Fruit fly (Drosophila melanogaster) whole organism, embryonic: ENCODE results near the gene Ctr1A.

Experiments used
- ATbp ChIP-seq: fragments of 200-800 bp; sonication (Bioruptor generic); optimal IDR thresholded peaks from 2 replicates; lab custom pipeline; 2017; ENCODE audit warnings: missing biosample characterization, mild to moderate bottlenecking, missing genetic modification characterization, missing genetic modification reagents
- Antp ChIP-seq: fragments of 200-800 bp; sonication (Bioruptor generic); optimal IDR thresholded peaks from 3 replicates; lab custom pipeline; 2016; ENCODE audit warnings: missing biosample characterization, missing genetic modification characterization
- CG12744 ChIP-seq: fragments of 200-800 bp; sonication (Bioruptor generic); optimal IDR thresholded peaks from 2 replicates; lab custom pipeline; 2016; ENCODE audit warnings: missing biosample characterization, missing genetic modification characterization
- CG13424 ChIP-seq: fragments of 200-800 bp; sonication (Bioruptor generic); optimal IDR thresholded peaks from 2 replicates; lab custom pipeline; 2019; ENCODE audit warnings: missing biosample characterization, mild to moderate bottlenecking, missing genetic modification characterization, moderate library complexity
- CG13775 ChIP-seq: fragments of 200-800 bp; sonication (Bioruptor generic); optimal IDR thresholded peaks from 3 replicates; lab custom pipeline; 2017; ENCODE audit warnings: missing biosample characterization, mild to moderate bottlenecking, missing genetic modification characterization
- CG18011 ChIP-seq: fragments of 200-800 bp; sonication (Bioruptor generic); optimal IDR thresholded peaks from 2 replicates; lab custom pipeline; 2017; ENCODE audit warnings: missing biosample characterization, missing genetic modification characterization, mild to moderate bottlenecking, moderate library complexity, missing genotype
- CG3065 ChIP-seq: fragments of 200-800 bp; sonication (Bioruptor generic); optimal IDR thresholded peaks from 2 replicates; lab custom pipeline; 2016; ENCODE audit warnings: missing biosample characterization, missing genetic modification characterization
- CG3838 ChIP-seq: fragments of 200-800 bp; sonication (Bioruptor generic); optimal IDR thresholded peaks from 3 replicates; lab custom pipeline; 2016; ENCODE audit warnings: missing biosample characterization, missing genetic modification characterization
- CG3995 ChIP-seq: fragments of 200-800 bp; sonication (Bioruptor generic); optimal IDR thresholded peaks from 3 replicates; lab custom pipeline; 2016; ENCODE audit warnings: missing biosample characterization, missing genetic modification characterization
- CG4730 ChIP-seq: fragments of 200-800 bp; sonication (Bioruptor generic); IDR thresholded peaks from 2 replicates; pipeline ENCODE4 v1.3.6; 2022; ENCODE audit warnings: missing biosample characterization, missing genetic modification characterization
- CG6813 ChIP-seq: fragments of 200-800 bp; sonication (Bioruptor generic); optimal IDR thresholded peaks from 2 replicates; lab custom pipeline; 2017; ENCODE audit warnings: missing biosample characterization, missing genetic modification characterization, mild to moderate bottlenecking, moderate library complexity, missing genetic modification reagents
- CG8478 ChIP-seq: fragments of >200 bp; optimal IDR thresholded peaks from 2 replicates; lab custom pipeline; 2018
- CTCF ChIP-seq: fragments of 200-800 bp; sonication (Bioruptor generic); optimal IDR thresholded peaks from 2 replicates; lab custom pipeline; 2017; ENCODE audit warnings: missing biosample characterization, mild to moderate bottlenecking, missing genetic modification characterization, moderate library complexity
- Deaf1 ChIP-seq: fragments of 200-800 bp; optimal IDR thresholded peaks from 3 replicates; lab custom pipeline; 2019; ENCODE audit warnings: missing biosample characterization, mild to moderate bottlenecking, missing genetic modification characterization, moderate library complexity
- Fer1 ChIP-seq: fragments of 200-800 bp; sonication (Bioruptor generic); optimal IDR thresholded peaks from 2 replicates; lab custom pipeline; 2017; ENCODE audit warnings: missing biosample characterization, mild to moderate bottlenecking, missing genetic modification characterization
- Gug ChIP-seq: fragments of 200-800 bp; sonication (Bioruptor generic); IDR thresholded peaks from 4 replicates; pipeline ENCODE4 v1.3.6; 2022; ENCODE audit warnings: missing biosample characterization, missing genetic modification characterization
- Lpt ChIP-seq: fragments of >200 bp; optimal IDR thresholded peaks from 2 replicates; lab custom pipeline; 2018; ENCODE audit warnings: missing biosample characterization, missing genetic modification characterization
- MTF-1 ChIP-seq: fragments of 200-800 bp; sonication (Bioruptor generic); optimal IDR thresholded peaks from 2 replicates; lab custom pipeline; 2018; ENCODE audit warnings: missing biosample characterization, mild to moderate bottlenecking, missing genetic modification characterization, borderline replicate concordance
- Mad ChIP-seq: fragments of 200-800 bp; sonication (Bioruptor generic); optimal IDR thresholded peaks from 2 replicates; lab custom pipeline; 2016; ENCODE audit warnings: missing biosample characterization, missing genetic modification characterization
- NfI ChIP-seq: fragments of 200-800 bp; sonication (Bioruptor generic); optimal IDR thresholded peaks from 3 replicates; lab custom pipeline; 2018; ENCODE audit warnings: missing biosample characterization, mild to moderate bottlenecking, missing genetic modification characterization, moderate library complexity
- Oli ChIP-seq: fragments of 200-800 bp; sonication (Bioruptor generic); optimal IDR thresholded peaks from 2 replicates; lab custom pipeline; 2018; ENCODE audit warnings: missing biosample characterization, mild to moderate bottlenecking, missing genetic modification characterization, moderate library complexity
- Ravus ChIP-seq: fragments of 200-800 bp; sonication (Bioruptor generic); IDR thresholded peaks from 2 replicates; pipeline ENCODE4 v1.3.6; 2022; ENCODE audit warnings: missing biosample characterization, missing genetic modification characterization
- Rx ChIP-seq: fragments of 200-800 bp; sonication (Bioruptor generic); IDR thresholded peaks from 2 replicates; pipeline ENCODE4 v1.3.6; 2022; ENCODE audit warnings: missing biosample characterization, missing genetic modification characterization
- Sox102F ChIP-seq: fragments of 200-800 bp; sonication (Bioruptor generic); optimal IDR thresholded peaks from 2 replicates; lab custom pipeline; 2018; ENCODE audit warnings: missing biosample characterization, mild to moderate bottlenecking, missing genetic modification characterization, moderate library complexity
- Sry-β ChIP-seq: fragments of 200-800 bp; sonication (Bioruptor generic); optimal IDR thresholded peaks from 2 replicates; lab custom pipeline; 2018; ENCODE audit warnings: missing biosample characterization, mild to moderate bottlenecking, missing genetic modification characterization, moderate library complexity
- Trl ChIP-seq, 3 experiments: fragments of >200 bp in 2 of 3; fragments of 200-800 bp in 1 of 3; sonication (Bioruptor generic) in 1 of 3; optimal IDR thresholded peaks; 2 replicates in 1 of 3; 3 replicates in 2 of 3; lab custom pipeline; 2016 to 2017; ENCODE audit warnings: missing biosample characterization in 1 of 3, missing genetic modification characterization in 1 of 3
- abd-A ChIP-seq: fragments of 200-800 bp; sonication (Bioruptor generic); optimal IDR thresholded peaks from 3 replicates; lab custom pipeline; 2019; ENCODE audit warnings: missing biosample characterization, mild to moderate bottlenecking, missing genetic modification characterization, moderate library complexity
- amos ChIP-seq: fragments of 200-800 bp; sonication (Bioruptor generic); IDR thresholded peaks from 2 replicates; pipeline ENCODE4 v1.3.6; 2022; ENCODE audit warnings: missing biosample characterization, missing genetic modification characterization; ENCODE audit not compliant: partially characterized antibody
- btn ChIP-seq: fragments of 200-800 bp; sonication (Bioruptor generic); optimal IDR thresholded peaks from 2 replicates; lab custom pipeline; 2016; ENCODE audit warnings: missing biosample characterization, missing genetic modification characterization
- cad ChIP-seq: fragments of >200 bp; optimal IDR thresholded peaks from 2 replicates; lab custom pipeline; 2017; ENCODE audit warnings: missing biosample characterization, missing genetic modification characterization
- disco-r ChIP-seq: fragments of 200-800 bp; sonication (Bioruptor generic); optimal IDR thresholded peaks from 2 replicates; lab custom pipeline; 2016; ENCODE audit warnings: missing biosample characterization, missing genetic modification characterization
- dmrt11E ChIP-seq: fragments of 200-800 bp; sonication (Bioruptor generic); optimal IDR thresholded peaks from 3 replicates; lab custom pipeline; 2018; ENCODE audit warnings: missing biosample characterization, mild to moderate bottlenecking, missing genetic modification characterization, moderate library complexity
- fd3F ChIP-seq: fragments of 200-800 bp; sonication (Bioruptor generic); optimal IDR thresholded peaks from 2 replicates; lab custom pipeline; 2018; ENCODE audit warnings: missing biosample characterization, mild to moderate bottlenecking, missing genetic modification characterization, moderate library complexity
- gce ChIP-seq: fragments of 200-800 bp; sonication (Bioruptor generic); IDR thresholded peaks from 3 replicates; pipeline ENCODE4 v1.3.6; 2022; ENCODE audit warnings: missing biosample characterization, missing genetic modification characterization
- grau ChIP-seq: fragments of 200-800 bp; optimal IDR thresholded peaks from 3 replicates; lab custom pipeline; 2019; ENCODE audit warnings: missing biosample characterization, mild to moderate bottlenecking, missing genetic modification characterization, moderate library complexity
- gt ChIP-seq: fragments of 200-800 bp; sonication (Bioruptor generic); IDR thresholded peaks from 2 replicates; pipeline ENCODE4 v1.3.6; 2022; ENCODE audit warnings: missing biosample characterization, missing genetic modification characterization
- ham ChIP-seq: fragments of 200-800 bp; sonication (Bioruptor generic); IDR thresholded peaks from 2 replicates; pipeline ENCODE4 v1.3.6; 2022; ENCODE audit warnings: missing biosample characterization, missing genetic modification characterization
- hth ChIP-seq: fragments of >200 bp; optimal IDR thresholded peaks from 2 replicates; lab custom pipeline; 2017; ENCODE audit warnings: inconsistent platforms
- ind ChIP-seq: fragments of 200-800 bp; sonication (Bioruptor generic); optimal IDR thresholded peaks from 3 replicates; lab custom pipeline; 2016; ENCODE audit warnings: missing biosample characterization, missing genetic modification characterization
- nerfin-2 ChIP-seq: fragments of 200-800 bp; sonication (Bioruptor generic); IDR thresholded peaks from 2 replicates; pipeline ENCODE4 v1.3.6; 2022; ENCODE audit warnings: missing biosample characterization, missing genetic modification characterization; ENCODE audit not compliant: partially characterized antibody
- nmo ChIP-seq: fragments of 200-800 bp; sonication (Bioruptor generic); optimal IDR thresholded peaks from 2 replicates; lab custom pipeline; 2018; ENCODE audit warnings: missing biosample characterization, mild to moderate bottlenecking, missing genetic modification characterization, moderate library complexity
- odd ChIP-seq: fragments of 200-800 bp; sonication (Bioruptor generic); optimal IDR thresholded peaks from 2 replicates; lab custom pipeline; 2017; ENCODE audit warnings: missing biosample characterization, mild to moderate bottlenecking, missing genetic modification characterization
- otp ChIP-seq: fragments of 200-800 bp; sonication (Bioruptor generic); IDR thresholded peaks from 3 replicates; pipeline ENCODE4, ENCODE4 v1.3.6; 2022; ENCODE audit warnings: missing biosample characterization, missing genetic modification characterization
- shn ChIP-seq: fragments of 200-800 bp; sonication (Bioruptor generic); optimal IDR thresholded peaks from 3 replicates; lab custom pipeline; 2016; ENCODE audit warnings: missing biosample characterization, missing genetic modification characterization
- sisA ChIP-seq: fragments of 200-800 bp; sonication (Bioruptor generic); IDR thresholded peaks from 2 replicates; pipeline ENCODE4 v1.3.6; 2022; ENCODE audit warnings: missing biosample characterization, missing genetic modification characterization
- sna ChIP-seq: fragments of 200-800 bp; sonication (Bioruptor generic); IDR thresholded peaks from 2 replicates; pipeline ENCODE4 v1.3.6; 2022; ENCODE audit warnings: missing biosample characterization, missing genetic modification characterization; ENCODE audit not compliant: partially characterized antibody
- tin ChIP-seq: fragments of 200-800 bp; sonication (Bioruptor generic); optimal IDR thresholded peaks from 3 replicates; lab custom pipeline; 2016; ENCODE audit warnings: missing biosample characterization, missing genetic modification characterization
- tup ChIP-seq: fragments of 200-800 bp; sonication (Bioruptor generic); optimal IDR thresholded peaks from 2 replicates; lab custom pipeline; 2016; ENCODE audit warnings: missing biosample characterization, mild to moderate bottlenecking, missing genetic modification characterization, moderate library complexity
- vvl ChIP-seq: fragments of 200-800 bp; sonication (Bioruptor generic); IDR thresholded peaks from 2 replicates; pipeline ENCODE4 v1.3.6; 2022; ENCODE audit warnings: missing biosample characterization, missing genetic modification characterization
- zfh1 ChIP-seq: fragments of 200-800 bp; sonication (Bioruptor generic); IDR thresholded peaks from 3 replicates; pipeline ENCODE4 v1.3.6; 2022; ENCODE audit warnings: missing biosample characterization, missing genetic modification characterization

The Ctr1A gene

DNA sequence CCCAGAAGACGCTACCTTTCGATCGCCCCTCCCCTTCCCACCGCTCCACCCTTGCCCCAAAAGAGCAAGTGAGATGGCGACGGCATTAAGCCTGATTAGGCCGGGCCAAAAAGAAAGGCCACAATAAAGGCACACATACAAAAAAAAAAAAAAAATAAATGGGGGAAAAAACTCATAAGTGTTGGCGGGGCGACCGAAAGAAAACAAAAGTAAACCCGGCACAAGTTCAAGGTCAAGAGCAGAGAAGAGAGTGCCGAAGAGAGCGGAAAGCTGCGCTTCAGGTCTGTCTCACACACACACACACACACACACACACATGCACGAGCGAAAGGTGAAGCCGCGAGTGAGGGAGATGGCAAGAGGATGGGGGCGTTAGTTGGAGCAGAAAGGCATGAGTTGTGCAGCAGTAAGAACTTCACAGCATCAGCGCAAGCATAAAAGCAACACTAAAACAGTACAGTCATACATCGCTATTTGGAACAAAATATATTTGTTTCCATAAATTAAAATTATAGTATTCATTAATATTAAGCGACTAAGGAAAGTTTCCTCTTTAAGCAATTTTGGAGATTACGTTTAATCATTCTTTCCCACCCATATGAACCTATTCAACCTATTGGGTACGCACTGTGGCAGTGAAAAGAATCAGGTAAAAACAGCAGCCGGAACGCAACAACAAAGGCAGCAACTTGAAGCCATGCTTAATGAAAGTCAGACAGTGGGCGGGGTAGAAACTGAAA is 37.3 kb upstream of the Ctr1A start (continued):
- TF ChIP-seq Gug (peak; percentile 32; the same call in 1 of the 4 replicates), NfI (GFP tag; lab: Kevin White, UChicago) (no peak), Sry-β (GFP tag; lab: Kevin White, UChicago) (no peak), CG3995 (GFP tag; lab: Kevin White, UChicago) (no peak), disco-r (GFP tag; lab: Kevin White, UChicago) (no peak), Antp (no peak), ATbp (GFP tag; lab: Kevin White, UChicago) (peak; percentile 6), CG3838 (no peak), Oli (tag; lab: Kevin White, UChicago) (peak; percentile 24), gt (GFP tag; lab: Robert Waterston, UW) (no peak), btn (GFP tag; lab: Kevin White, UChicago) (no peak), Sox102F (GFP tag; lab: Kevin White, UChicago) (peak; percentile 9), Rx (GFP tag; lab: Robert Waterston, UW) (0 out of 2 replicates have a peak, but pooled peaks have one; percentile 23), CG13424 (tag; lab: Kevin White, UChicago) (peak; percentile 27), cad (GFP tag; lab: Kevin White, UChicago) (no peak), tin (GFP tag; lab: Kevin White, UChicago) (no peak), CG3065 (GFP tag; lab: Kevin White, UChicago) (no peak), sna (GFP tag; lab: Robert Waterston, UW) (no peak), ham (GFP tag; lab: Robert Waterston, UW) (no peak), odd (no peak), Fer1 (GFP tag; lab: Kevin White, UChicago) (no peak), MTF-1 (GFP tag; lab: Kevin White, UChicago) (no peak), CG12744 (GFP tag; lab: Kevin White, UChicago) (no peak), Trl (optimal IDR thresholded peaks at IDR 0.05; lab: Kevin White, UChicago) (peak in 1 of 2 experiments; percentile 19), Trl (GFP tag; optimal IDR thresholded peaks at IDR 0.05; lab: Kevin White, UChicago) (no peak), abd-A (no peak), CTCF (GFP tag; lab: Kevin White, UChicago) (no peak), gce (no peak), dmrt11E (tag; lab: Kevin White, UChicago) (peak; percentile 60), Ravus (GFP tag; lab: Robert Waterston, UW) (no peak), vvl (GFP tag; lab: Robert Waterston, UW) (peak; percentile 55; the same call in 1 of the 2 replicates), CG13775 (GFP tag; lab: Kevin White, UChicago) (no peak), amos (no peak), Lpt (GFP tag; lab: Kevin White, UChicago) (no peak), CG6813 (GFP tag; lab: Kevin White, UChicago) (no peak), nerfin-2 (GFP tag; lab: Robert Waterston, UW) (no peak), hth (no peak), Deaf1 (tag; lab: Kevin White, UChicago) (no peak), CG4730 (GFP tag; lab: Robert Waterston, UW) (0 out of 2 replicates have a peak, but pooled peaks have one; percentile 31), otp (GFP tag; lab: Robert Waterston, UW) (peak; percentile 31; the same call in 1 of the 3 replicates), ind (peak; percentile 4), Mad (no peak), fd3F (GFP tag; lab: Kevin White, UChicago) (no peak), zfh1 (GFP tag; lab: Robert Waterston, UW) (peak; percentile 70), grau (tag; lab: Kevin White, UChicago) (peak; percentile 87), tup (GFP tag; lab: Kevin White, UChicago) (no peak), CG18011 (GFP tag; lab: Kevin White, UChicago) (no peak), shn (GFP tag; lab: Kevin White, UChicago) (no peak), CG8478 (no peak), sisA (GFP tag; lab: Robert Waterston, UW) (0 out of 2 replicates have a peak, but pooled peaks have one; percentile 24), nmo (peak; percentile 69)
